Fruit fly (Drosophila melanogaster) whole organism, pupa: ENCODE data around the gene CG31637.

Source experiments
- CG10348 ChIP-seq: fragments of 200-800 bp; sonication (Bioruptor generic); IDR thresholded peaks from 2 replicates; pipeline ENCODE4 v1.3.6; 2022; ENCODE audit warnings: missing biosample characterization, missing genetic modification characterization
- CG12605 ChIP-seq: fragments of 200-800 bp; sonication (Bioruptor generic); IDR thresholded peaks from 2 replicates; pipeline ENCODE4 v1.3.6; 2022; ENCODE audit warnings: missing biosample characterization, missing genetic modification characterization
- CG13204 ChIP-seq: fragments of 200-800 bp; sonication (Bioruptor generic); optimal IDR thresholded peaks from 2 replicates; lab custom pipeline; 2018; ENCODE audit warnings: missing biosample characterization, mild to moderate bottlenecking, missing genetic modification characterization, moderate library complexity
- CG14655 ChIP-seq: fragments of 200-800 bp; sonication (Bioruptor generic); optimal IDR thresholded peaks from 3 replicates; lab custom pipeline; 2017; ENCODE audit warnings: mild to moderate bottlenecking, missing biosample characterization, missing genetic modification reagents, missing genetic modification characterization
- CG15710 ChIP-seq: fragments of 200-800 bp; sonication (Bioruptor generic); optimal IDR thresholded peaks from 2 replicates; lab custom pipeline; 2018; ENCODE audit warnings: missing biosample characterization, mild to moderate bottlenecking, missing genetic modification characterization, moderate library complexity
- CG17806 ChIP-seq: fragments of 200-800 bp; sonication (Bioruptor generic); optimal IDR thresholded peaks from 2 replicates; lab custom pipeline; 2018; ENCODE audit warnings: missing biosample characterization, mild to moderate bottlenecking, missing genetic modification characterization, moderate library complexity
- CG32121 ChIP-seq: fragments of 200-800 bp; sonication (Bioruptor generic); IDR thresholded peaks from 2 replicates; pipeline ENCODE4 v1.3.6; 2022; ENCODE audit warnings: missing biosample characterization, missing genetic modification characterization
- CG34367 ChIP-seq: fragments of 200-800 bp; sonication (Bioruptor generic); optimal IDR thresholded peaks from 2 replicates; lab custom pipeline; 2018; ENCODE audit warnings: missing biosample characterization, mild to moderate bottlenecking, missing genetic modification characterization
- CG4496 ChIP-seq: fragments of 200-800 bp; sonication (Bioruptor generic); IDR thresholded peaks from 3 replicates; pipeline ENCODE4 v1.3.6; 2022; ENCODE audit warnings: missing biosample characterization, missing genetic modification characterization
- CG8159 ChIP-seq: fragments of 200-800 bp; sonication (Bioruptor generic); optimal IDR thresholded peaks from 3 replicates; lab custom pipeline; 2018; ENCODE audit warnings: missing biosample characterization, mild to moderate bottlenecking, missing genetic modification characterization, moderate library complexity
- CG8301 ChIP-seq: fragments of 200-800 bp; sonication (Bioruptor generic); optimal IDR thresholded peaks from 2 replicates; lab custom pipeline; 2018; ENCODE audit warnings: missing biosample characterization, mild to moderate bottlenecking, missing genetic modification characterization
- CG9948 ChIP-seq: fragments of 200-800 bp; sonication (Bioruptor generic); optimal IDR thresholded peaks from 2 replicates; lab custom pipeline; 2018; ENCODE audit warnings: missing biosample characterization, mild to moderate bottlenecking, missing genetic modification characterization, moderate library complexity
- EcR ChIP-seq: fragments of 200-800 bp; sonication (Bioruptor generic); optimal IDR thresholded peaks from 3 replicates; lab custom pipeline; 2019; ENCODE audit warnings: missing biosample characterization, missing genetic modification characterization, mild to moderate bottlenecking, moderate library complexity, missing genetic modification reagents
- Ets98B ChIP-seq: fragments of 200-800 bp; sonication (Bioruptor generic); IDR thresholded peaks from 2 replicates; pipeline ENCODE4 v1.3.6; 2022; ENCODE audit warnings: missing biosample characterization, missing genetic modification characterization
- Pif1A ChIP-seq: fragments of 200-800 bp; sonication (Bioruptor generic); optimal IDR thresholded peaks from 3 replicates; lab custom pipeline; 2016; ENCODE audit warnings: missing biosample characterization, missing genetic modification characterization
- Pif1B ChIP-seq: fragments of 200-800 bp; sonication (Bioruptor generic); optimal IDR thresholded peaks from 3 replicates; lab custom pipeline; 2016; ENCODE audit warnings: missing biosample characterization, missing genetic modification characterization
- Snoo ChIP-seq: fragments of 200-800 bp; sonication (Bioruptor generic); optimal IDR thresholded peaks from 3 replicates; lab custom pipeline; 2017; ENCODE audit warnings: missing biosample characterization, mild to moderate bottlenecking, missing genetic modification characterization, inconsistent platforms
- fd96Ca ChIP-seq: fragments of 200-800 bp; sonication (Bioruptor generic); IDR thresholded peaks from 3 replicates; pipeline ENCODE4 v1.3.6; 2022; ENCODE audit warnings: missing biosample characterization, missing genetic modification characterization
- gl ChIP-seq: fragments of 200-800 bp; sonication (Bioruptor generic); optimal IDR thresholded peaks from 2 replicates; lab custom pipeline; 2018; ENCODE audit warnings: missing biosample characterization, mild to moderate bottlenecking, missing genetic modification characterization
- rn ChIP-seq: fragments of 200-800 bp; sonication (Bioruptor generic); IDR thresholded peaks from 2 replicates; pipeline ENCODE4 v1.3.6; 2022; ENCODE audit warnings: missing biosample characterization, missing genetic modification characterization

The CG31637 gene

dm6 chr2L:6498448-6498847, at the start of gene CG31637:
Gene CG31637 (plus strand): TSS chr2L:6498647.
- TF ChIP-seq CG8159 (no peak), rn (GFP tag; lab: Robert Waterston, UW) (no peak), gl (no peak), CG14655 (no peak), CG10348 (GFP tag; lab: Robert Waterston, UW) (no peak), CG12605 (GFP tag; lab: Robert Waterston, UW) (peak; percentile 12; the same call in 1 of the 2 replicates), EcR (GFP tag; lab: Kevin White, UChicago) (peak; percentile 22), CG4496 (GFP tag; lab: Robert Waterston, UW) (no peak), Ets98B (peak; percentile 36), CG13204 (GFP tag; lab: Kevin White, UChicago) (no peak)

- TF ChIP-seq Pif1B (GFP tag; lab: Kevin White, UChicago) = no peak
- peak; percentile 80 for TF ChIP-seq EcR (GFP tag; lab: Kevin White, UChicago)
Measured at dm6 chr2L:6449753-6450152, 48.7 kb upstream of the CG31637 start.

- peak; percentile 20 for TF ChIP-seq Pif1A (GFP tag; lab: Kevin White, UChicago)
- TF ChIP-seq CG10348 (GFP tag; lab: Robert Waterston, UW) = no peak
- no peak for TF ChIP-seq rn (GFP tag; lab: Robert Waterston, UW)
- no peak for TF ChIP-seq gl
- no peak for TF ChIP-seq CG14655
- TF ChIP-seq Pif1B (GFP tag; lab: Kevin White, UChicago) = peak; percentile 6
- peak; percentile 16; the same call in 1 of the 2 replicates for TF ChIP-seq CG32121 (GFP tag; lab: Robert Waterston, UW)
- TF ChIP-seq fd96Ca (GFP tag; lab: Robert Waterston, UW) = no peak; the same call in 2 of the 3 replicates
- TF ChIP-seq CG8301 (tag; lab: Kevin White, UChicago) = no peak
- no peak for TF ChIP-seq CG12605 (GFP tag; lab: Robert Waterston, UW)
- no peak for TF ChIP-seq CG34367 (tag; lab: Kevin White, UChicago)
- TF ChIP-seq CG13204 (GFP tag; lab: Kevin White, UChicago) = peak; percentile 21
- TF ChIP-seq EcR (GFP tag; lab: Kevin White, UChicago) = peak; percentile 48
- peak; percentile 25; the same call in 1 of the 2 replicates for TF ChIP-seq Ets98B
Measured at dm6 chr2L:6455032-6455954, 43.2 kb upstream of the CG31637 start, which contains the start of gene retm. Gene retm (minus strand): TSS chr2L:6455929.

dm6 chr2L:6455955-6456599, 42.4 kb upstream of the CG31637 start, which contains the start of gene frj:
Gene frj (plus strand): TSS chr2L:6456052.
- TF ChIP-seq CG34367 (tag; lab: Kevin White, UChicago) = peak; percentile 32
- peak; percentile 53; the same call in 1 of the 2 replicates for TF ChIP-seq Ets98B
- TF ChIP-seq CG8159 = peak; percentile 52
- peak; percentile 42 for TF ChIP-seq CG15710 (tag; lab: Kevin White, UChicago)
- peak; percentile 50; the same call in 1 of the 3 replicates for TF ChIP-seq fd96Ca (GFP tag; lab: Robert Waterston, UW)
- peak; percentile 17 for TF ChIP-seq CG9948 (tag; lab: Kevin White, UChicago)
- peak; percentile 78 for TF ChIP-seq CG4496 (GFP tag; lab: Robert Waterston, UW)
- peak; percentile 25 for TF ChIP-seq CG8301 (tag; lab: Kevin White, UChicago)
- TF ChIP-seq rn (GFP tag; lab: Robert Waterston, UW) = no peak
- TF ChIP-seq CG14655 = no peak
- no peak for TF ChIP-seq gl
- peak; percentile 56; the same call in 1 of the 2 replicates for TF ChIP-seq CG32121 (GFP tag; lab: Robert Waterston, UW)
- TF ChIP-seq Pif1A (GFP tag; lab: Kevin White, UChicago) = peak; percentile 3
- TF ChIP-seq CG13204 (GFP tag; lab: Kevin White, UChicago) = no peak
- peak; percentile 47 for TF ChIP-seq CG17806 (tag; lab: Kevin White, UChicago)

dm6 chr2L:6457583-6457982, 40.9 kb upstream of the CG31637 start:
- no peak for TF ChIP-seq CG4496 (GFP tag; lab: Robert Waterston, UW)

dm6 chr2L:6461497-6461896, 37.0 kb upstream of the CG31637 start:
- TF ChIP-seq Snoo (no peak), fd96Ca (GFP tag; lab: Robert Waterston, UW) (no peak), CG12605 (GFP tag; lab: Robert Waterston, UW) (no peak), gl (no peak), CG4496 (GFP tag; lab: Robert Waterston, UW) (no peak), CG32121 (GFP tag; lab: Robert Waterston, UW) (no peak), CG34367 (tag; lab: Kevin White, UChicago) (no peak), CG8159 (no peak), CG9948 (tag; lab: Kevin White, UChicago) (no peak), CG14655 (no peak), rn (GFP tag; lab: Robert Waterston, UW) (no peak), CG8301 (tag; lab: Kevin White, UChicago) (no peak), EcR (GFP tag; lab: Kevin White, UChicago) (no peak), CG15710 (tag; lab: Kevin White, UChicago) (no peak)
